Worm (Caenorhabditis elegans): ENCODE results near the gene F33G12.6.

F33G12.6 gene

ce11 chrII:5016144-5016543 lies 33.6 kb upstream of the F33G12.6 start:
- TF ChIP-seq ceh-9 (tag; optimal IDR thresholded peaks at IDR 0.05) (no peak), C38D4.7 (GFP tag; optimal IDR thresholded peaks at IDR 0.05) (no peak), ceh-18 (tag; optimal IDR thresholded peaks at IDR 0.05) (no peak), hlh-30 (tag; optimal IDR thresholded peaks at IDR 0.05; ENCODE audit: insufficient read depth) (no peak), pha-2 (tag; optimal IDR thresholded peaks at IDR 0.05) (no peak), elt-2 (tag; optimal IDR thresholded peaks at IDR 0.05) (no peak), ama-1 (optimal IDR thresholded peaks at IDR 0.05) (no peak), T23F11.4 (GFP tag; optimal IDR thresholded peaks at IDR 0.05) (no peak), nfya-1 (tag; optimal IDR thresholded peaks at IDR 0.05) (no peak), pat-9 (tag; optimal IDR thresholded peaks at IDR 0.05) (no peak), sox-4 (tag; optimal IDR thresholded peaks at IDR 0.05) (no peak), che-1 (tag; optimal IDR thresholded peaks at IDR 0.05) (no peak), pqm-1 (tag; optimal IDR thresholded peaks at IDR 0.05) (no peak), fkh-6 (tag; optimal IDR thresholded peaks at IDR 0.05) (no peak), hlh-6 (tag; optimal IDR thresholded peaks at IDR 0.05) (no peak)

ce11 chrII:5016977-5017585 lies 32.6 kb upstream of the F33G12.6 start:
- TF ChIP-seq ceh-14 (tag; optimal IDR thresholded peaks at IDR 0.05) (peak; percentile 31), pha-4 (tag; optimal IDR thresholded peaks at IDR 0.05) (no peak), ceh-18 (tag; optimal IDR thresholded peaks at IDR 0.05) (peak; percentile 47), zip-5 (tag; optimal IDR thresholded peaks at IDR 0.05) (no peak), F13H6.1 (tag; optimal IDR thresholded peaks at IDR 0.05) (peak; percentile 25), ceh-31 (tag; optimal IDR thresholded peaks at IDR 0.05) (peak; percentile 79), C38D4.7 (GFP tag; optimal IDR thresholded peaks at IDR 0.05) (no peak), ref-2 (tag; optimal IDR thresholded peaks at IDR 0.05) (no peak), fkh-10 (GFP tag; optimal IDR thresholded peaks at IDR 0.05) (no peak), tbx-2 (tag; optimal IDR thresholded peaks at IDR 0.05) (peak; percentile 54), T23F11.4 (GFP tag; optimal IDR thresholded peaks at IDR 0.05) (no peak), nfya-1 (tag; optimal IDR thresholded peaks at IDR 0.05) (peak; percentile 69), unc-42 (tag; optimal IDR thresholded peaks at IDR 0.05) (peak; percentile 80), pros-1 (tag; optimal IDR thresholded peaks at IDR 0.05) (no peak), hlh-13 (GFP tag; optimal IDR thresholded peaks at IDR 0.05) (no peak), odd-2 (tag; optimal IDR thresholded peaks at IDR 0.05) (no peak), ceh-24 (tag; optimal IDR thresholded peaks at IDR 0.05) (no peak), ceh-34 (tag; optimal IDR thresholded peaks at IDR 0.05) (peak; percentile 27), elt-4 (tag; optimal IDR thresholded peaks at IDR 0.05) (no peak), rnt-1 (tag; optimal IDR thresholded peaks at IDR 0.05) (no peak), ceh-45 (GFP tag; IDR thresholded peaks at IDR 0.05) (no peak), pag-3 (tag; optimal IDR thresholded peaks at IDR 0.05; ENCODE audit: borderline replicate concordance) (no peak), ceh-2 (tag; optimal IDR thresholded peaks at IDR 0.05) (no peak), ceh-48 (tag; optimal IDR thresholded peaks at IDR 0.05) (peak; percentile 55), Y22D7AL.16 (tag; optimal IDR thresholded peaks at IDR 0.05) (no peak), nhr-232 (tag; optimal IDR thresholded peaks at IDR 0.05) (no peak), ztf-16 (tag; optimal IDR thresholded peaks at IDR 0.05) (no peak), fax-1 (tag; optimal IDR thresholded peaks at IDR 0.05) (no peak), tbx-7 (tag; optimal IDR thresholded peaks at IDR 0.05) (no peak), mec-3 (tag; optimal IDR thresholded peaks at IDR 0.05; ENCODE audit: borderline replicate concordance) (no peak), ceh-30 (tag; optimal IDR thresholded peaks at IDR 0.05) (no peak), ceh-6 (GFP tag; optimal IDR thresholded peaks at IDR 0.05) (no peak), hlh-30 (tag; optimal IDR thresholded peaks at IDR 0.05; ENCODE audit: insufficient read depth) (no peak), madf-2 (tag; optimal IDR thresholded peaks at IDR 0.05) (peak; percentile 36), hlh-6 (tag; optimal IDR thresholded peaks at IDR 0.05) (peak; percentile 16), dve-1 (tag; optimal IDR thresholded peaks at IDR 0.05) (no peak), C08G9.2 (tag; optimal IDR thresholded peaks at IDR 0.05) (peak; percentile 24), unc-3 (GFP tag; conservative IDR thresholded peaks at IDR 0.05) (no peak), unc-3 (tag; optimal IDR thresholded peaks at IDR 0.05) (no peak), sox-2 (GFP tag; IDR thresholded peaks at IDR 0.05) (no peak), dmd-4 (tag; optimal IDR thresholded peaks at IDR 0.05; ENCODE audit: borderline replicate concordance) (no peak), gmeb-2 (tag; optimal IDR thresholded peaks at IDR 0.05) (no peak)

All from whole organism, late embryonic.